Worm (Caenorhabditis elegans) whole organism, L1 larva: ENCODE measurements around the gene cpt-1.

Source experiments
- ama-1 ChIP-seq: fragments of 150-350 bp; optimal IDR thresholded peaks from 2 replicates; lab custom pipeline; 2014
- fkh-10 ChIP-seq: sonication (generic microtip); optimal IDR thresholded peaks from 2 replicates; lab custom pipeline; 2017; ENCODE audit warnings: missing biosample characterization, missing genetic modification reagents, missing genetic modification characterization
- fos-1 ChIP-seq: fragments of 150-350 bp; optimal IDR thresholded peaks from 2 replicates; lab custom pipeline; 2014; ENCODE audit warnings: missing biosample characterization, missing genetic modification characterization
- lin-15B ChIP-seq: fragments of 150-350 bp; sonication (generic microtip); optimal IDR thresholded peaks from 3 replicates; lab custom pipeline; 2014; ENCODE audit warnings: missing biosample characterization, missing genetic modification characterization
- mdl-1 ChIP-seq, 2 experiments: fragments of 150-350 bp; optimal IDR thresholded peaks; 2 replicates each; lab custom pipeline; 2014 to 2017; ENCODE audit warnings: missing biosample characterization in 2 of 2, missing genetic modification characterization in 2 of 2, inconsistent platforms in 1 of 2
- nhr-11 ChIP-seq: fragments of 150-350 bp; optimal IDR thresholded peaks from 2 replicates; lab custom pipeline; 2014; ENCODE audit warnings: missing biosample characterization, missing genetic modification characterization
- nhr-76 ChIP-seq: sonication (generic microtip); optimal IDR thresholded peaks from 2 replicates; lab custom pipeline; 2017; ENCODE audit warnings: missing biosample characterization, missing genetic modification characterization
- nhr-77 ChIP-seq: fragments of 150-350 bp; optimal IDR thresholded peaks from 2 replicates; lab custom pipeline; 2014; ENCODE audit warnings: missing biosample characterization, missing genetic modification characterization
- rnt-1 ChIP-seq: sonication (generic microtip); optimal IDR thresholded peaks from 2 replicates; lab custom pipeline; 2016; ENCODE audit warnings: mild to moderate bottlenecking, missing genetic modification characterization, moderate library complexity, missing compliant biosample characterization
- snpc-4 ChIP-seq: fragments of 150-350 bp; optimal IDR thresholded peaks from 2 replicates; lab custom pipeline; 2014; ENCODE audit warnings: missing biosample characterization, missing genetic modification characterization
- sup-37 ChIP-seq: fragments of 200-800 bp; sonication (Bioruptor generic); optimal IDR thresholded peaks from 2 replicates; lab custom pipeline; 2018; ENCODE audit warnings: mild to moderate bottlenecking, missing genetic modification characterization, missing compliant biosample characterization
- unc-62 ChIP-seq: fragments of 150-350 bp; optimal IDR thresholded peaks from 2 replicates; lab custom pipeline; 2014; ENCODE audit warnings: missing biosample characterization, missing genetic modification reagents, missing genetic modification characterization
- unc-98 ChIP-seq: fragments of 200-800 bp; sonication (Bioruptor generic); IDR thresholded peaks from 2 replicates; pipeline ENCODE4 v1.3.6; 2022; ENCODE audit warnings: missing genetic modification characterization, missing compliant biosample characterization
- vab-15 ChIP-seq: sonication (generic microtip); optimal IDR thresholded peaks from 2 replicates; lab custom pipeline; 2017; ENCODE audit warnings: missing genotype, mild to moderate bottlenecking, missing genetic modification characterization, missing compliant biosample characterization

DNA sequence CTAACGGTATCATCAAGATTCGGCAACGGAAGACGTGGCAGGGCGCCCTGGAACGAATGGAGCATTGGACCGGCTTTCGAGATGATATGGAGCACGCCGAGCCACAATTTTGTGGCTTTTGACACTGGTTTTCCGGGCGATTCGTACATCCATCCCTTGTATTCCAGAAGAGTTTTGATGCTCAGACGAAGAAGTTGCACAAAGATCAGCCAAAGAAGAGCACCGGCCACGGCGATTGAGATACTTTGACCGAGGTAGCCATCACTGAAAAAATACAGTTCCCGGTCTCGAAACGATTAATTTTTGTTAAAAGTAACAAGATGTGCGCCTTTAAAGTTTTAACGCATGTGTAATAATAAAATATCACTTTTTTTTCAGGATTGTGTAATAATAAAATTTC lies 1.1 kb downstream of the cpt-1 start:
- TF ChIP-seq nhr-77 (tag; lab: Kevin White, UChicago) (no peak), nhr-11 (tag; lab: Kevin White, UChicago) (no peak), snpc-4 (tag; lab: Kevin White, UChicago) (no peak), vab-15 (tag; lab: Kevin White, UChicago) (no peak), fos-1 (tag; lab: Kevin White, UChicago) (no peak), sup-37 (GFP tag; lab: Kevin White, UChicago) (no peak), lin-15B (no peak), unc-98 (GFP tag; lab: Robert Waterston, UW) (no peak), ama-1 (lab: Kevin White, UChicago) (no peak), mdl-1 (tag; optimal IDR thresholded peaks at IDR 0.05; lab: Kevin White, UChicago) (no peak), nhr-76 (no peak), unc-62 (GFP tag; lab: Kevin White, UChicago) (no peak), fkh-10 (no peak), rnt-1 (tag; lab: Kevin White, UChicago) (no peak)
